Fruit fly (Drosophila melanogaster): ENCODE data around the gene CG7384.

Gene CG7384

DNA sequence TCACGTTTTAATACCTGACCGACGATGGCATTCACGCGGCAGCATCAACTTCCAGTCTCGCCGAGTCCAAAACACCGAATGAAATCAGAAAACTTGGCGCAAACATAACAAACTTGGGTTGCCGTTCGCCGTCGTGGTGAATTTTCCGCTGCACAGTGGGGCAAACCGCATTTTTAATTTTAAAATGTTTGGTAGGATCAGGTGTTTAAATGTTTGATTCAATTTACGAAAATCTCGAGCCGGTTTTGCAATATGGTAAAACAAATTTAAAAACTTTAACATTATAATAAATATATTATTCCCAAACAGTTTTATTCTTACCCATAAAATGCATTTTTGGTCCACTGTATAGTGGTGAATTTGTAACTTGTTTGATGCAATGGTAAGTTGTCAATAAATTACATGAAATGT lies 36.0 kb downstream of the CG7384 start, which contains the start of gene RluA-1 (continued):
- peak; percentile 52 for TF ChIP-seq sima (GFP tag; optimal IDR thresholded peaks at IDR 0.05)
- peak; percentile 99 for TF ChIP-seq CG6689 (GFP tag; IDR thresholded peaks at IDR 0.05)
- TF ChIP-seq CG10321 (GFP tag; IDR thresholded peaks at IDR 0.05): peak; percentile 91
- TF ChIP-seq CG8290 (GFP tag; optimal IDR thresholded peaks at IDR 0.05): peak; percentile 95
- peak; percentile 95 to 98 for TF ChIP-seq CG8290 (tag; optimal IDR thresholded peaks at IDR 0.05)
- peak; percentile 99 for TF ChIP-seq CG10979 (tag; optimal IDR thresholded peaks at IDR 0.05)
- TF ChIP-seq bab2 (GFP tag; optimal IDR thresholded peaks at IDR 0.05): peak; percentile 96
- peak; percentile 85 for TF ChIP-seq ERR (GFP tag; optimal IDR thresholded peaks at IDR 0.05)
- TF ChIP-seq B-H1 (GFP tag; IDR thresholded peaks at IDR 0.05): peak; percentile 99
- no peak for TF ChIP-seq CG42726 (GFP tag; IDR thresholded peaks at IDR 0.05; ENCODE audit: partially characterized antibody)
- peak; percentile 94 for TF ChIP-seq CG6654 (GFP tag; optimal IDR thresholded peaks at IDR 0.05)
- TF ChIP-seq abd-A (tag; optimal IDR thresholded peaks at IDR 0.05): peak; percentile 92
- TF ChIP-seq CG17912 (GFP tag; optimal IDR thresholded peaks at IDR 0.05): peak; percentile 98
- TF ChIP-seq Spps (tag; optimal IDR thresholded peaks at IDR 0.05): peak; percentile 100
- peak; percentile 90 for TF ChIP-seq aop (GFP tag; IDR thresholded peaks at IDR 0.05)
- peak; percentile 97 for TF ChIP-seq CG4854 (GFP tag; optimal IDR thresholded peaks at IDR 0.05)
- peak; percentile 99 for TF ChIP-seq CG18599 (GFP tag; optimal IDR thresholded peaks at IDR 0.05)
- TF ChIP-seq NK7.1 (GFP tag; optimal IDR thresholded peaks at IDR 0.05): peak; percentile 86
- peak; percentile 96 for TF ChIP-seq C15 (GFP tag; IDR thresholded peaks at IDR 0.05)
- peak; percentile 92 for TF ChIP-seq CG10274 (GFP tag; optimal IDR thresholded peaks at IDR 0.05)
- TF ChIP-seq fd64A (GFP tag; optimal IDR thresholded peaks at IDR 0.05): peak; percentile 98
- TF ChIP-seq Doc3 (GFP tag; IDR thresholded peaks at IDR 0.05; ENCODE audit: partially characterized antibody): peak; percentile 56; the same call in 2 of the 3 replicates
- TF ChIP-seq CG34422 (GFP tag; IDR thresholded peaks at IDR 0.05): peak; percentile 100
- peak; percentile 99 for TF ChIP-seq ewg (GFP tag; optimal IDR thresholded peaks at IDR 0.05)
- peak; percentile 98 for TF ChIP-seq sens-2 (GFP tag; IDR thresholded peaks at IDR 0.05)
- peak; percentile 99 for TF ChIP-seq H2.0 (GFP tag; IDR thresholded peaks at IDR 0.05)
- TF ChIP-seq p53 (GFP tag; optimal IDR thresholded peaks at IDR 0.05): peak; percentile 64
- TF ChIP-seq ac (GFP tag; optimal IDR thresholded peaks at IDR 0.05): peak; percentile 98
- TF ChIP-seq ken (GFP tag; IDR thresholded peaks at IDR 0.05): peak; percentile 99
- peak; percentile 76 for TF ChIP-seq CG3163 (GFP tag; optimal IDR thresholded peaks at IDR 0.05)
- peak; percentile 99 for TF ChIP-seq fd96Cb (tag; optimal IDR thresholded peaks at IDR 0.05)
- TF ChIP-seq bcd (GFP tag; optimal IDR thresholded peaks at IDR 0.05): peak; percentile 99
- peak; percentile 98 for TF ChIP-seq CG7372 (GFP tag; IDR thresholded peaks at IDR 0.05)
- TF ChIP-seq D (optimal IDR thresholded peaks at IDR 0.05): no peak
- peak; percentile 99 for TF ChIP-seq D (GFP tag; optimal IDR thresholded peaks at IDR 0.05)
- peak; percentile 69 for TF ChIP-seq CG14965 (GFP tag; optimal IDR thresholded peaks at IDR 0.05; ENCODE audit: borderline replicate concordance)
- peak; percentile 98 for TF ChIP-seq CG13123 (GFP tag; optimal IDR thresholded peaks at IDR 0.05)
- TF ChIP-seq Dad (GFP tag; optimal IDR thresholded peaks at IDR 0.05): peak; percentile 97
- peak; percentile 99 for TF ChIP-seq tap (tag; optimal IDR thresholded peaks at IDR 0.05)
- TF ChIP-seq CkIIα-i1 (GFP tag; IDR thresholded peaks at IDR 0.05): no peak
- TF ChIP-seq Atf-2 (GFP tag; optimal IDR thresholded peaks at IDR 0.05): peak; percentile 95
- TF ChIP-seq CG15011 (GFP tag; optimal IDR thresholded peaks at IDR 0.05): peak; percentile 98
- peak; percentile 99 for TF ChIP-seq Mrtf (GFP tag; IDR thresholded peaks at IDR 0.05)
- TF ChIP-seq CG18011 (GFP tag; optimal IDR thresholded peaks at IDR 0.05): peak; percentile 92
- peak; percentile 93 for TF ChIP-seq nom (GFP tag; optimal IDR thresholded peaks at IDR 0.05)
- peak; percentile 99 for TF ChIP-seq Dek (tag; optimal IDR thresholded peaks at IDR 0.05)
- peak; percentile 4 for TF ChIP-seq gfzf (GFP tag; optimal IDR thresholded peaks at IDR 0.05)
- TF ChIP-seq Dip2 (GFP tag; IDR thresholded peaks at IDR 0.05): peak; percentile 77; the same call in 1 of the 2 replicates
- TF ChIP-seq Nf-YB (GFP tag; optimal IDR thresholded peaks at IDR 0.05): peak; percentile 91
- peak; percentile 96 for TF ChIP-seq sug (tag; optimal IDR thresholded peaks at IDR 0.05)
- peak; percentile 98 for TF ChIP-seq CG30431 (GFP tag; optimal IDR thresholded peaks at IDR 0.05)
